Worm (Caenorhabditis elegans) whole organism, L3 larva: ENCODE data around the gene lgc-49.

Source experiments
- egl-27 ChIP-seq: sonication (generic microtip); optimal IDR thresholded peaks from 4 replicates; lab custom pipeline; 2017; ENCODE audit warnings: missing biosample characterization, missing genetic modification reagents, missing genetic modification characterization
- fkh-10 ChIP-seq: sonication (generic microtip); optimal IDR thresholded peaks from 2 replicates; lab custom pipeline; 2017; ENCODE audit warnings: missing biosample characterization, missing genetic modification reagents, missing genetic modification characterization
- lin-39 ChIP-seq: fragments of 150-350 bp; optimal IDR thresholded peaks from 2 replicates; lab custom pipeline; 2018; ENCODE audit warnings: missing biosample characterization, missing genetic modification reagents, missing genetic modification characterization
- nhr-11 ChIP-seq: fragments of 150-350 bp; optimal IDR thresholded peaks from 2 replicates; lab custom pipeline; 2014; ENCODE audit warnings: missing biosample characterization, missing genetic modification characterization
- nhr-237 ChIP-seq: fragments of 150-350 bp; optimal IDR thresholded peaks from 2 replicates; lab custom pipeline; 2014; ENCODE audit warnings: missing biosample characterization, missing genetic modification characterization
- nhr-43 ChIP-seq: sonication (generic microtip); optimal IDR thresholded peaks from 2 replicates; lab custom pipeline; 2016; ENCODE audit warnings: mild to moderate bottlenecking, missing genetic modification characterization, missing compliant biosample characterization; ENCODE audit not compliant: poor library complexity, severe bottlenecking
- nhr-76 ChIP-seq: fragments of 150-350 bp; sonication (generic microtip); optimal IDR thresholded peaks from 5 replicates; lab custom pipeline; 2014; ENCODE audit warnings: missing biosample characterization, missing genetic modification characterization
- zag-1 ChIP-seq: fragments of 150-350 bp; optimal IDR thresholded peaks from 2 replicates; lab custom pipeline; 2014; ENCODE audit warnings: missing biosample characterization, missing genetic modification characterization
- ztf-11 ChIP-seq: fragments of 150-350 bp; optimal IDR thresholded peaks from 2 replicates; lab custom pipeline; 2014; ENCODE audit warnings: missing biosample characterization, missing genetic modification characterization

ce11 chrV:11146958-11147779, 43.9 kb upstream of the lgc-49 start, which contains the start of the genes T19C4.24 and nlp-33:
- TF ChIP-seq nhr-43 (tag; lab: Kevin White, UChicago) (peak; percentile 61), zag-1 (tag; lab: Kevin White, UChicago) (no peak), fkh-10 (GFP tag; lab: Kevin White, UChicago) (no peak), ztf-11 (tag; lab: Kevin White, UChicago) (no peak), nhr-11 (tag; lab: Kevin White, UChicago) (no peak), nhr-237 (tag; lab: Kevin White, UChicago) (no peak), nhr-76 (no peak), lin-39 (no peak), egl-27 (tag; lab: Kevin White, UChicago) (no peak)
